Worm (Caenorhabditis elegans) whole organism, mixed stage, embryonic: ENCODE data around the gene ZK355.2.

Source experiments
- M03D4.4 ChIP-seq: sonication (generic microtip); optimal IDR thresholded peaks from 2 replicates; lab custom pipeline; 2017; ENCODE audit warnings: mild to moderate bottlenecking, missing genetic modification characterization, missing compliant biosample characterization
- bed-3 ChIP-seq: fragments of 200-800 bp; sonication (Bioruptor generic); optimal IDR thresholded peaks from 3 replicates; lab custom pipeline; 2018; ENCODE audit warnings: mild to moderate bottlenecking, missing genetic modification characterization, moderate library complexity, missing compliant biosample characterization
- blmp-1 ChIP-seq: fragments of 150-350 bp; optimal IDR thresholded peaks from 2 replicates; lab custom pipeline; 2014; ENCODE audit warnings: missing biosample characterization, missing genetic modification characterization
- ceh-39 ChIP-seq: fragments of 150-350 bp; optimal IDR thresholded peaks from 2 replicates; lab custom pipeline; 2014; ENCODE audit warnings: missing biosample characterization, missing genetic modification characterization
- ceh-43 ChIP-seq: fragments of 200-800 bp; sonication (Bioruptor generic); optimal IDR thresholded peaks from 2 replicates; lab custom pipeline; 2018; ENCODE audit warnings: mild to moderate bottlenecking, missing genetic modification characterization, moderate library complexity, missing compliant biosample characterization
- ceh-83 ChIP-seq: fragments of 200-800 bp; sonication (Bioruptor generic); optimal IDR thresholded peaks from 2 replicates; lab custom pipeline; 2018; ENCODE audit warnings: mild to moderate bottlenecking, missing genetic modification characterization, missing compliant biosample characterization
- ces-1 ChIP-seq: fragments of 150-350 bp; optimal IDR thresholded peaks from 2 replicates; lab custom pipeline; 2014; ENCODE audit warnings: missing biosample characterization, missing genetic modification reagents, missing genetic modification characterization
- cnd-1 ChIP-seq: fragments of 200-800 bp; sonication (Bioruptor generic); optimal IDR thresholded peaks from 2 replicates; lab custom pipeline; 2018; ENCODE audit warnings: mild to moderate bottlenecking, missing genetic modification characterization, missing compliant biosample characterization
- drap-1 ChIP-seq: fragments of 200-800 bp; sonication (Bioruptor generic); optimal IDR thresholded peaks from 3 replicates; lab custom pipeline; 2018; ENCODE audit warnings: mild to moderate bottlenecking, missing genetic modification characterization, missing compliant biosample characterization
- elt-3 ChIP-seq: fragments of 150-350 bp; optimal IDR thresholded peaks from 2 replicates; lab custom pipeline; 2014; ENCODE audit warnings: missing biosample characterization, missing genetic modification characterization
- flh-1 ChIP-seq: fragments of 200-800 bp; sonication (Bioruptor generic); optimal IDR thresholded peaks from 2 replicates; lab custom pipeline; 2018; ENCODE audit warnings: mild to moderate bottlenecking, missing genetic modification characterization, moderate library complexity, missing compliant biosample characterization
- ham-2 ChIP-seq: fragments of 200-800 bp; sonication (Bioruptor generic); optimal IDR thresholded peaks from 2 replicates; lab custom pipeline; 2018; ENCODE audit warnings: mild to moderate bottlenecking, missing genetic modification characterization, missing compliant biosample characterization
- hlh-1 ChIP-seq: fragments of 150-350 bp; optimal IDR thresholded peaks from 2 replicates; lab custom pipeline; 2014; ENCODE audit warnings: missing biosample characterization, missing genetic modification reagents, missing genetic modification characterization
- lin-13 ChIP-seq: fragments of 150-350 bp; optimal IDR thresholded peaks from 2 replicates; lab custom pipeline; 2014; ENCODE audit warnings: missing biosample characterization, missing genetic modification characterization
- lin-32 ChIP-seq: fragments of 200-800 bp; sonication (Bioruptor generic); optimal IDR thresholded peaks from 2 replicates; lab custom pipeline; 2018; ENCODE audit warnings: mild to moderate bottlenecking, missing genetic modification characterization, missing compliant biosample characterization
- lsy-2 ChIP-seq: fragments of 150-350 bp; optimal IDR thresholded peaks from 2 replicates; lab custom pipeline; 2014; ENCODE audit warnings: missing biosample characterization, missing genetic modification characterization
- mep-1 ChIP-seq: fragments of 150-350 bp; optimal IDR thresholded peaks from 2 replicates; lab custom pipeline; 2017; ENCODE audit warnings: missing biosample characterization, missing genetic modification reagents, missing genetic modification characterization, inconsistent platforms
- mls-2 ChIP-seq: sonication (generic microtip); optimal IDR thresholded peaks from 2 replicates; lab custom pipeline; 2016; ENCODE audit warnings: mild to moderate bottlenecking, missing genetic modification characterization, moderate library complexity, missing compliant biosample characterization
- nhr-12 ChIP-seq: fragments of 150-350 bp; optimal IDR thresholded peaks from 2 replicates; lab custom pipeline; 2014; ENCODE audit warnings: missing biosample characterization, missing genetic modification characterization
- nhr-2 ChIP-seq: fragments of 150-350 bp; optimal IDR thresholded peaks from 2 replicates; lab custom pipeline; 2014; ENCODE audit warnings: missing biosample characterization, missing genetic modification characterization
- nhr-28 ChIP-seq: fragments of 150-350 bp; optimal IDR thresholded peaks from 2 replicates; lab custom pipeline; 2014; ENCODE audit warnings: missing biosample characterization, missing genetic modification characterization
- nhr-76 ChIP-seq: sonication (generic microtip); optimal IDR thresholded peaks from 2 replicates; lab custom pipeline; 2017; ENCODE audit warnings: missing biosample characterization, missing genetic modification characterization
- pha-4 ChIP-seq: fragments of 150-350 bp; optimal IDR thresholded peaks from 2 replicates; lab custom pipeline; 2018; ENCODE audit warnings: missing biosample characterization, missing genetic modification reagents, missing genetic modification characterization
- sem-2 ChIP-seq: fragments of 200-800 bp; sonication (Bioruptor generic); optimal IDR thresholded peaks from 2 replicates; lab custom pipeline; 2018; ENCODE audit warnings: mild to moderate bottlenecking, missing genetic modification characterization, missing compliant biosample characterization
- snpc-4 ChIP-seq: fragments of 150-350 bp; optimal IDR thresholded peaks from 2 replicates; lab custom pipeline; 2014; ENCODE audit warnings: missing biosample characterization, missing genetic modification characterization
- sptf-1 ChIP-seq: sonication (generic microtip); optimal IDR thresholded peaks from 2 replicates; lab custom pipeline; 2017; ENCODE audit warnings: mild to moderate bottlenecking, missing genetic modification characterization, moderate library complexity, missing compliant biosample characterization
- tbx-8 ChIP-seq: fragments of 200-800 bp; sonication (Bioruptor generic); optimal IDR thresholded peaks from 2 replicates; lab custom pipeline; 2018; ENCODE audit warnings: mild to moderate bottlenecking, missing genetic modification characterization, moderate library complexity, missing compliant biosample characterization
- unc-120 ChIP-seq: sonication (generic microtip); optimal IDR thresholded peaks from 2 replicates; lab custom pipeline; 2017; ENCODE audit warnings: missing genetic modification characterization, missing compliant biosample characterization; ENCODE audit not compliant: poor library complexity, severe bottlenecking
- unc-62 ChIP-seq: fragments of 150-350 bp; optimal IDR thresholded peaks from 2 replicates; lab custom pipeline; 2014; ENCODE audit warnings: missing biosample characterization, missing genetic modification reagents, missing genetic modification characterization
- zip-8 ChIP-seq: fragments of 150-350 bp; optimal IDR thresholded peaks from 2 replicates; lab custom pipeline; 2014; ENCODE audit warnings: missing biosample characterization, missing genetic modification characterization
- ztf-11 ChIP-seq: fragments of 150-350 bp; optimal IDR thresholded peaks from 2 replicates; lab custom pipeline; 2014; ENCODE audit warnings: missing biosample characterization, missing genetic modification characterization

ZK355.2 gene

DNA sequence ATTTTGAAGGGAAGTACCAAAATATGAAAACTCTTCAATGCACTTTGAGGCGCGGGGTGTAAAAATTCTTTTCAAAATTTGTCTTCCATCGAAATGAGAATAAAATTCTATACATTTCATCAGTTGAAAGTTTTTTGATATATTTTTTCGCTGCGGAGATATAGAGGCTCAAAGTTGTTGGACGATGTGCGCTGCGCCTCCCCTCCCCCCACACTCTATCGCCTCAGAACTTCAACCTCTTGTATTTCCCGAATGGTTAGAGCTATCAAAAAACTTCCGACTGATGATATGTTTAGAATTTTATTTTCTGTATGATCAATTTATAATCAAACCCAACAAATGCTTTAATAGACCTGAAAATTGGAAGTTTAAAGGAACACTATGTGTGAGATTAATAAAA is 24.9 kb downstream of the ZK355.2 start:
- no peak for TF ChIP-seq tbx-8
- no peak for TF ChIP-seq ham-2
- TF ChIP-seq nhr-28 (tag; lab: Kevin White, UChicago): no peak
- TF ChIP-seq unc-120 (tag; lab: Kevin White, UChicago): no peak
- TF ChIP-seq mls-2 (tag; lab: Kevin White, UChicago): no peak
- TF ChIP-seq M03D4.4: no peak
- TF ChIP-seq pha-4: no peak
- TF ChIP-seq zip-8 (tag; lab: Kevin White, UChicago): no peak
- no peak for TF ChIP-seq nhr-2 (tag; lab: Kevin White, UChicago)
- no peak for TF ChIP-seq ceh-39 (tag; lab: Kevin White, UChicago)
- no peak for TF ChIP-seq ztf-11 (tag; lab: Kevin White, UChicago)
- TF ChIP-seq cnd-1: no peak
- TF ChIP-seq snpc-4 (tag; lab: Kevin White, UChicago): no peak
- TF ChIP-seq nhr-76 (tag; lab: Kevin White, UChicago): no peak
- no peak for TF ChIP-seq hlh-1
- TF ChIP-seq lin-13 (tag; lab: Kevin White, UChicago): no peak
- no peak for TF ChIP-seq lsy-2 (tag; lab: Kevin White, UChicago)

DNA sequence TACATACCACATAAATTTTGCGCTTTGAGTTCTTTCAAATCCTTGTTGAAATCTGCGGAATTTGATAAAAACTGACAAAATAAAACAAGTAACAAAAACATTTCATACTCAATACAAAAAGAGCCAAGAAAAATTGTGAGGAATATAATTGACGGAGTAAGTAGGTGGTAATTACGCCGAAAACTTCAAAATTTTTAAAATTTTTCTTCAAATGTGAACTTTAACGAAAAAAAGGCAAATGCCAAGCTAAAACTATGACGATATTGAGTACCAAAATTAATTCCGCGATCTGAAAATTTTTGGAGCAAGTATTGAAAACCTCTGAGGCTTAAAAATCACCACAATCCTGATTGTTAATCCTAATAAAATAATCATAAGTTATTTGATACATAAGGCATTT is 28.9 kb downstream of the ZK355.2 start, which contains the start of gene irld-51:
TSS of gene irld-51 (minus strand) at position 101 of the 400 bp plus-strand sequence.
- TF ChIP-seq M03D4.4 (no peak), mep-1 (tag; lab: Kevin White, UChicago) (no peak), hlh-1 (no peak), nhr-76 (tag; lab: Kevin White, UChicago) (no peak), ham-2 (no peak), tbx-8 (no peak), ceh-43 (GFP tag; lab: Kevin White, UChicago) (no peak), snpc-4 (tag; lab: Kevin White, UChicago) (no peak), sptf-1 (tag; lab: Kevin White, UChicago) (no peak), ceh-83 (GFP tag; lab: Kevin White, UChicago) (no peak), zip-8 (tag; lab: Kevin White, UChicago) (no peak), elt-3 (no peak), lin-32 (no peak), ces-1 (GFP tag; lab: Kevin White, UChicago) (no peak), sem-2 (GFP tag; lab: Kevin White, UChicago) (no peak), flh-1 (GFP tag; lab: Kevin White, UChicago) (no peak), bed-3 (GFP tag; lab: Kevin White, UChicago) (no peak), lin-13 (tag; lab: Kevin White, UChicago) (no peak), cnd-1 (no peak)

DNA sequence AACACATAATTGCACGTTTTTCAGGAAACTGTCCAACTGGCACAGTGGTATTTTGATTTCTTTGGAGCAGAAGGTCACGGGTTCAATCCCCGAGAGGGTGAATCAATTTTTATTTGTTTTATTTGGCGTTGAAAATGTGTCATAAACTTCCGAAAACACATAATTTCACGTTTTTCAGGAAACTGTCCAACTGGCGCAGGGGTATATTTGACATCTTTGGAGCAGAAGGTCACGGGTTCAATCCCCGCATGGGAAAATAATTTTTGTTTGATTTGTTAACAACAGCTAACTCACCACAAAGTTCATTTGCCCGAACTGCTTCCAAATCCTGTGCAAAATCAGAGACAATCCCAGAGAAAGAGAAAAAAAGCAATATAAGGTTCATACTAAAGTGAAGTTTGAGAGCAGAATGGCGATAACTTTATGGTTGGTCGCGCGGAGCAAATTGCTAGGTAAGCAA is 32.0 kb downstream of the ZK355.2 start, which contains the start of gene irld-48:
TSS of gene irld-48 (plus strand) at position 410 of the 460 bp plus-strand sequence.
- no peak for TF ChIP-seq unc-62
- no peak for TF ChIP-seq drap-1
- no peak for TF ChIP-seq lin-32
- no peak for TF ChIP-seq nhr-12
- no peak for TF ChIP-seq ceh-39 (tag; lab: Kevin White, UChicago)
- TF ChIP-seq nhr-28 (tag; lab: Kevin White, UChicago): no peak
- no peak for TF ChIP-seq ces-1 (GFP tag; lab: Kevin White, UChicago)
- TF ChIP-seq ceh-83 (GFP tag; lab: Kevin White, UChicago): no peak
- no peak for TF ChIP-seq blmp-1 (tag; lab: Kevin White, UChicago)
- TF ChIP-seq lsy-2 (tag; lab: Kevin White, UChicago): no peak

DNA sequence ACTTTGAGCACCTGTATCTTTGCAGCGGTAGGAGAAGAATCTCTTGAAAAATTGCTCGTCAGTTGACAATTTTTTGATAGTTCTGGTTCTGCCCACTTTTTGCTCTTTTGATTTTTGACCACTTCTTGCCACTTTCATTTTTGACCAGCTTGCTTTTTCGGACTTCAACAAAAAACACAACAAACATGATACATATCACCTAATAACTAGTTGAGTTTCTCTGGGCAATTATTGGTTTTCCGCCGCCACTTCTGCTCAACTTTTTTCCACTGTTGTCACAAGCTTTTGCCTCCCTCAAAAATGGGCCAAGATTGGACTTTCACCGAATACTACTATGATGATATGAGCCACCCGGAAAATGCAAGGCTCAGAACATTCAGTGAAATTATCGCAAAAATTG is 34.6 kb downstream of the ZK355.2 start, which contains the start of gene srw-60:
TSS of gene srw-60 (plus strand) at position 301 of the 400 bp plus-strand sequence.
- no peak for TF ChIP-seq zip-8 (tag; lab: Kevin White, UChicago)
- no peak for TF ChIP-seq hlh-1
- no peak for TF ChIP-seq nhr-12
- TF ChIP-seq lin-32: no peak
- TF ChIP-seq ces-1 (GFP tag; lab: Kevin White, UChicago): no peak
- TF ChIP-seq cnd-1: no peak
- TF ChIP-seq mls-2 (tag; lab: Kevin White, UChicago): no peak
- no peak for TF ChIP-seq ceh-39 (tag; lab: Kevin White, UChicago)
- no peak for TF ChIP-seq mep-1 (tag; lab: Kevin White, UChicago)
- TF ChIP-seq ham-2: no peak
- no peak for TF ChIP-seq ceh-43 (GFP tag; lab: Kevin White, UChicago)
- no peak for TF ChIP-seq elt-3
- TF ChIP-seq lin-13 (tag; lab: Kevin White, UChicago): no peak
- TF ChIP-seq, all 35 proteins: peak for 0
